Worm (Caenorhabditis elegans): ENCODE data around the gene mlc-1.

The mlc-1 gene

DNA sequence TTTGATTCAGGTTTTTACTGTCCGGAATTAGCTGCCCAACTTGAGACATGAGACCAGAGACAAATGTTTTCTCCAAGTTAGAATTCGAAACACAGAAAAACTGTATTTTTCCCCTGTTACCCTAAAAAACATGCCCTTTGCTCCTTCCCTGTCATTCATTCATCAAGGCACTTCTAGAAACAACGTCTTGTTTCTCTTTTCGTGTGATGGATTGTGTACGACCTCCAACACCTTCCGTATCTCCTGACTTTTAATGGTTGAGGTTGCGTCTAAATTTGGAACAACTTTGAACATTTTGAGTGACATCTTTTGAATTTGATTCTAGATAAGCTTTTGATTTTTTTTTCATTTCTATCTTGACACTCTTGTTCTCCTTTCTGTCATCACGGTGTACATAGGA, 36.4 kb upstream of the mlc-1 start:
- TF ChIP-seq tbx-11 (GFP tag; IDR thresholded peaks at IDR 0.05) (no peak), tra-4 (tag; optimal IDR thresholded peaks at IDR 0.05) (no peak), aly-1 (tag; optimal IDR thresholded peaks at IDR 0.05) (no peak)

DNA sequence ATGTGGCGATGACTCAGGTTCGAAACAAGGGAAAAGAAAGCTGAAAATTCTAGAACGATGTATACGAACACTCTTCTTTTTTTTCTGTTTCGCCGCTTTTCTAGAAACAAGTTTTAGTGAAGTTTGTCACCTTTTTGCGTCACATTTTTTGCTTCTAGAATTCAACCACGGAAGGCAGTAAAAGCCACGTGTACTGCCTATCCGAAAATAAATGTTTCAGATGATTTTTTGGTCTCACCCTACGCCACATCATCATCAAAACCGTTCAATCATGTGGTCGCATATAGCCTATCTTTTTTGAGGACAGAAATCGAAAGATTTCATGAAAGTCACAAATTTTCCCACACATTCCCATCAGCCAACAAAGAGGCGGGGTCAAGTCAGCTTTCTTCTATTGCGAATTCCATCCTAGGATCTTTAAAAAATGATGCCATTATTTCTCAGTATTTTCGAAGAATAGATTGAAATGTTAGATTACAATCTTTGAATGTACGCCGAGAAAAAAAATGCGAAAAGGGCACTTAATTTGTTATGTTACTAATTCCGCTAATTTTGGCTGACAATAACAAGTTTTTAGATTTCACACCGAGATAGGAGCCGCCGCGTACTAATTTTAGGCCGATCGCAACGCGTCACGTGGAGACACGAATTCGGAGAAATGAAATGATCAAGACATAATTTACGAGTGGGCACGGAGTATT, 35.0 kb upstream of the mlc-1 start:
- no peak for TF ChIP-seq tra-4 (tag; optimal IDR thresholded peaks at IDR 0.05)
- TF ChIP-seq hmbx-1 (tag; optimal IDR thresholded peaks at IDR 0.05), result no peak
- TF ChIP-seq B0310.2 (tag; optimal IDR thresholded peaks at IDR 0.05), result no peak
- TF ChIP-seq hnd-1 (tag; optimal IDR thresholded peaks at IDR 0.05), result no peak
- no peak for TF ChIP-seq F13C5.2 (tag; optimal IDR thresholded peaks at IDR 0.05)
- TF ChIP-seq ceh-36 (tag; optimal IDR thresholded peaks at IDR 0.05), result no peak
- no peak for TF ChIP-seq aly-1 (tag; optimal IDR thresholded peaks at IDR 0.05)
- no peak for TF ChIP-seq tbx-11 (GFP tag; IDR thresholded peaks at IDR 0.05)
- no peak for TF ChIP-seq ets-7 (tag; optimal IDR thresholded peaks at IDR 0.05)

DNA sequence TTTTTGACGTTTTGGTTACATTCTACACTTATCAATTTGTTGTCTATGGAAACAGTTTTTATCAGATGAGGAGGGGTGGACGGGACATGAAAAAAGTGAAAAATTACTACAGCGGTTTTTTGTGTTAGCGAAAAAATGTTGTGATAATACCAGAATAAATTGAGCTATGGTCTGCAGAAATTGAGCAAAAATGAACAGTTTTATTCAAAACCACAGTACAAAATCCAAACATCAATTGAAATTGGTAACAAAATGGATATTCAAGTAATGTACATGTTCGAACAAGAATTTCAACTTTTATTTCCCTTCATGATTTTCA, 34.5 kb upstream of the mlc-1 start:
- TF ChIP-seq hmg-4 (GFP tag; optimal IDR thresholded peaks at IDR 0.05), result no peak
- no peak for TF ChIP-seq pes-1 (GFP tag; IDR thresholded peaks at IDR 0.05)
- no peak for TF ChIP-seq flt-1 (GFP tag; IDR thresholded peaks at IDR 0.05)
- TF ChIP-seq ets-7 (tag; optimal IDR thresholded peaks at IDR 0.05), result no peak
- no peak for TF ChIP-seq hnd-1 (tag; optimal IDR thresholded peaks at IDR 0.05)
- no peak for TF ChIP-seq sea-1 (GFP tag; conservative IDR thresholded peaks at IDR 0.05)
- TF ChIP-seq aly-1 (tag; optimal IDR thresholded peaks at IDR 0.05), result no peak
- no peak for TF ChIP-seq B0310.2 (tag; optimal IDR thresholded peaks at IDR 0.05)
- no peak for TF ChIP-seq scrt-1 (GFP tag; IDR thresholded peaks at IDR 0.05)
- no peak for TF ChIP-seq tra-4 (tag; optimal IDR thresholded peaks at IDR 0.05)
- no peak for TF ChIP-seq hmbx-1 (tag; optimal IDR thresholded peaks at IDR 0.05)
- TF ChIP-seq ceh-36 (tag; optimal IDR thresholded peaks at IDR 0.05), result no peak
- no peak for TF ChIP-seq tbx-11 (GFP tag; IDR thresholded peaks at IDR 0.05)
- no peak for TF ChIP-seq F13C5.2 (tag; optimal IDR thresholded peaks at IDR 0.05)
- TF ChIP-seq ceh-13 (GFP tag; optimal IDR thresholded peaks at IDR 0.05), result no peak
- TF ChIP-seq tbx-37 (GFP tag; conservative IDR thresholded peaks at IDR 0.05), result no peak
- TF ChIP-seq ama-1 (optimal IDR thresholded peaks at IDR 0.05), result no peak

DNA sequence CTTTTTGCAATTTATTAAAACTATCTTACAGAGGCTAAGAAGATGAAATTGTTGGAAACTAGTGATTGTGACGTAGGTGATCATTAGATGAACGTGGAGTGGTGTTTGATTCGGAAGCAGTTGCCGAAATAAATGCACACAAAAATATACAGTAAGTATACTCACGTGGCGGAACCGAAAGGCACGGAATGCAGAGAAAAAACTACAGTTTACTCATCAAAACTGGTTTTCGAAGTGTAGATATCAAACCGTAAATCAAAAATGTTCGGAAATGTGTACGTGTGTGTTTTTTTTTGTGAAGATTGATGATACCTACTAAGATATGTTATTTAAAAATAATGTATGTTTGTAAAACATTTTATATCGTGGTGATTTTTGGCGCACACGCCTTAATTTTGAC, 32.3 kb upstream of the mlc-1 start:
- TF ChIP-seq scrt-1 (GFP tag; IDR thresholded peaks at IDR 0.05) (no peak), ama-1 (optimal IDR thresholded peaks at IDR 0.05) (no peak), aly-1 (tag; optimal IDR thresholded peaks at IDR 0.05) (no peak), tra-4 (tag; optimal IDR thresholded peaks at IDR 0.05) (no peak), tbx-11 (GFP tag; IDR thresholded peaks at IDR 0.05) (no peak), B0310.2 (tag; optimal IDR thresholded peaks at IDR 0.05) (no peak), sea-1 (GFP tag; conservative IDR thresholded peaks at IDR 0.05) (no peak), flt-1 (GFP tag; IDR thresholded peaks at IDR 0.05) (no peak), F13C5.2 (tag; optimal IDR thresholded peaks at IDR 0.05) (no peak), tbx-37 (GFP tag; conservative IDR thresholded peaks at IDR 0.05) (no peak), ceh-36 (tag; optimal IDR thresholded peaks at IDR 0.05) (no peak), ceh-13 (GFP tag; optimal IDR thresholded peaks at IDR 0.05) (no peak), hmbx-1 (tag; optimal IDR thresholded peaks at IDR 0.05) (no peak), hnd-1 (tag; optimal IDR thresholded peaks at IDR 0.05) (no peak), pes-1 (GFP tag; IDR thresholded peaks at IDR 0.05) (no peak), ets-7 (tag; optimal IDR thresholded peaks at IDR 0.05) (no peak), hmg-4 (GFP tag; optimal IDR thresholded peaks at IDR 0.05) (no peak)

DNA sequence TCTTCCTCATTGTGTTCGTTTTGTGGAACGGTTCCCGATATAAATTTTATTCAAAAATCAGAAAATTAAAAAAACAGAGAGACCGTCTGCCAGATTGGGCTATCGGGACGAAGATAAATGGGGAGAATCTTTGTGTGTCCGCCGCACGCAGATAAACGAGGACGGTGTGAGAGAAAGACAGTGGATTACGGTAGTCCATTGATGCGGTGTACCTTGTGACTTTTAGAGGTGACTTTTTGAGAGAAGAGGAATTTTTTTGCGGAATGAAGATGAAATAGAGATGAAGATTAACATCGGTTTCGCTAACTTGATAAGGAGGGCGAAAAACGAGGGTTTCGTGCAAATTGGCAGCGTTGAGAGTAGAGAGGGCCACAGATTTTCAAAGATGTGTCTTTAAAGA, 31.2 kb upstream of the mlc-1 start:
- no peak for TF ChIP-seq ama-1 (optimal IDR thresholded peaks at IDR 0.05)
- no peak for TF ChIP-seq tra-4 (tag; optimal IDR thresholded peaks at IDR 0.05)
- no peak for TF ChIP-seq F13C5.2 (tag; optimal IDR thresholded peaks at IDR 0.05)
- no peak for TF ChIP-seq scrt-1 (GFP tag; IDR thresholded peaks at IDR 0.05)
- TF ChIP-seq flt-1 (GFP tag; IDR thresholded peaks at IDR 0.05), result no peak
- TF ChIP-seq tbx-11 (GFP tag; IDR thresholded peaks at IDR 0.05), result no peak
- no peak for TF ChIP-seq hmg-4 (GFP tag; optimal IDR thresholded peaks at IDR 0.05)
- no peak for TF ChIP-seq hmbx-1 (tag; optimal IDR thresholded peaks at IDR 0.05)
- no peak for TF ChIP-seq pes-1 (GFP tag; IDR thresholded peaks at IDR 0.05)
- TF ChIP-seq ets-7 (tag; optimal IDR thresholded peaks at IDR 0.05), result no peak
- TF ChIP-seq tbx-37 (GFP tag; conservative IDR thresholded peaks at IDR 0.05), result no peak
- TF ChIP-seq B0310.2 (tag; optimal IDR thresholded peaks at IDR 0.05), result no peak
- no peak for TF ChIP-seq aly-1 (tag; optimal IDR thresholded peaks at IDR 0.05)
- TF ChIP-seq hnd-1 (tag; optimal IDR thresholded peaks at IDR 0.05), result no peak
- TF ChIP-seq sea-1 (GFP tag; conservative IDR thresholded peaks at IDR 0.05), result no peak

DNA sequence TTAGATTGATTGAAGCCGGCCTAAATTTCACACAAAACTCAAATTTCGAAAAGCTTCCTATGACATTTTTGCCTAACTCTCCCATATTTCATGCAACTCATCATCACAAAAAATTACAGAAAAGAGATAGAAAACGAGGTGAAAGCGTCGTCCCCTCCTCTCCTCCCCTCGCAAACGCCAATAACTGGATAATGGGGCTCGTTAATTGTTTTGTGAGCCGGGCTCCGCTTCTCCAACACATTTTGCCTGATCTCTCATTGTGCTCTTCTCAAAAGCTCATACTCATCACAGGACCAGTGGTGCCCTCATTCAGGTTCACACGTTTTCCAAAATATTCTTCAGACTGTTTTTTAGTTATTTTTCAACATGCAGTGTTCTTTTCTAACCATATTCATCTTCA, 30.2 kb upstream of the mlc-1 start, which contains the start of gene pbo-6:
TSS of gene pbo-6 (plus strand) at position 240 of the 400 bp plus-strand sequence.
- no peak for TF ChIP-seq flt-1 (GFP tag; IDR thresholded peaks at IDR 0.05)
- TF ChIP-seq F13C5.2 (tag; optimal IDR thresholded peaks at IDR 0.05), result no peak
- TF ChIP-seq ceh-13 (GFP tag; optimal IDR thresholded peaks at IDR 0.05), result no peak

DNA sequence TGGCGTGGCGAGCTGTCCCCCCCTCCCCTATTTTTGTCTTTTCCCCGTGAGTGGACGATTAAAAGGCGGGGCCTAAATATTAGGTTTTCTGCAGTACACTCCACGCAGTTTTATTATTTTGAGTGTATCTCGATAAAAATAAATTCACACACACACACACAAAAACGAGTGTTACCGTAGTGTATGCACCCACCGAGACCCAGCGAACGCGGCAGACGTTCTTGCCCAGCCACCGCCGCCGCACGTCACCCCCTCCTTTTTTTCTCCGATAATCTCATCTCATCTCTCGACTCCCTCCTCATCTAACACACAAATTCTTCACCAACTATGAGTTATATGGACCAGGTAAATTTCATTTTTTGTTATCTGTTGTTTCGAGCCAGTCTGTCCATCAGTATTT, 24.8 kb upstream of the mlc-1 start, which contains the start of gene fubl-3:
TSS of gene fubl-3 (plus strand) at position 212 of the 400 bp plus-strand sequence.
- TF ChIP-seq tbx-37 (GFP tag; conservative IDR thresholded peaks at IDR 0.05) (0 out of 2 replicates have a peak, but pooled peaks have one; percentile 7), tra-4 (tag; optimal IDR thresholded peaks at IDR 0.05) (no peak)

DNA sequence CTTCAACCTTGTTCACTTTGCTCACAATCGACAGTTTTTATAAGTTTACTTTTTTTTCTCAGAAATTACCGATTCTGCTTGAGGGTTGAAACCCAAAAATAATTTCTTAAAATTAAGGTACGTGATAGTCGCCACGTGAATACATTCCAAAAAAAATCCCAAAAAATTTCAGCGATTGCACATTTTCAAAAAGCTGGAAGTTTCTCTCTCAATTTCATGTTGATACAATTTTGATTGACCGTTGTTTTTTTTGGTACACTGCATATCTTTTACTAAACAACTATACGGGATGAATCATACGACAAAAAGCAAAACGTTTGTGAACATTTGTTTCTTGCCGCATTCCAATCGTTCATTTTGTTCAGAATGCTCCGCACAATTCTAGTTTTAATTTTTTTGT, 20.6 kb upstream of the mlc-1 start, which contains the start of gene C36E6.8:
TSS of gene C36E6.8 (plus strand) at position 301 of the 400 bp plus-strand sequence.
- no peak for TF ChIP-seq flt-1 (GFP tag; IDR thresholded peaks at IDR 0.05)
- TF ChIP-seq B0310.2 (tag; optimal IDR thresholded peaks at IDR 0.05), result no peak
- no peak for TF ChIP-seq scrt-1 (GFP tag; IDR thresholded peaks at IDR 0.05)
- TF ChIP-seq tbx-37 (GFP tag; conservative IDR thresholded peaks at IDR 0.05), result no peak
- no peak for TF ChIP-seq ets-7 (tag; optimal IDR thresholded peaks at IDR 0.05)
- TF ChIP-seq hmbx-1 (tag; optimal IDR thresholded peaks at IDR 0.05), result no peak
- TF ChIP-seq hmg-4 (GFP tag; optimal IDR thresholded peaks at IDR 0.05), result no peak
- TF ChIP-seq ceh-13 (GFP tag; optimal IDR thresholded peaks at IDR 0.05), result no peak
- no peak for TF ChIP-seq hnd-1 (tag; optimal IDR thresholded peaks at IDR 0.05)
- TF ChIP-seq aly-1 (tag; optimal IDR thresholded peaks at IDR 0.05), result no peak
- TF ChIP-seq F13C5.2 (tag; optimal IDR thresholded peaks at IDR 0.05), result no peak
- no peak for TF ChIP-seq sea-1 (GFP tag; conservative IDR thresholded peaks at IDR 0.05)
- TF ChIP-seq ama-1 (optimal IDR thresholded peaks at IDR 0.05), result no peak
- TF ChIP-seq pes-1 (GFP tag; IDR thresholded peaks at IDR 0.05), result no peak
- no peak for TF ChIP-seq ceh-36 (tag; optimal IDR thresholded peaks at IDR 0.05)
- no peak for TF ChIP-seq tra-4 (tag; optimal IDR thresholded peaks at IDR 0.05)
- TF ChIP-seq tbx-11 (GFP tag; IDR thresholded peaks at IDR 0.05), result no peak
